Worm (Caenorhabditis elegans) whole organism, late embryonic: ENCODE results near the gene srw-71.

Experiments
- ceh-2 ChIP-seq: sonication (generic microtip); optimal IDR thresholded peaks from 2 replicates; lab custom pipeline; 2016; ENCODE audit warnings: missing genotype, missing genetic modification characterization, missing compliant biosample characterization
- ceh-31 ChIP-seq: sonication (generic microtip); optimal IDR thresholded peaks from 2 replicates; lab custom pipeline; 2016; ENCODE audit warnings: missing genetic modification characterization, missing compliant biosample characterization
- fkh-10 ChIP-seq: fragments of 150-350 bp; optimal IDR thresholded peaks from 2 replicates; lab custom pipeline; 2014; ENCODE audit warnings: missing biosample characterization, missing genetic modification reagents, missing genetic modification characterization
- hlh-15 ChIP-seq: sonication (generic microtip); optimal IDR thresholded peaks from 2 replicates; lab custom pipeline; 2016; ENCODE audit warnings: missing genetic modification characterization, missing compliant biosample characterization
- nhr-11 ChIP-seq: fragments of 150-350 bp; optimal IDR thresholded peaks from 2 replicates; lab custom pipeline; 2014; ENCODE audit warnings: missing biosample characterization, missing genetic modification characterization
- nhr-232 ChIP-seq: sonication (generic microtip); optimal IDR thresholded peaks from 2 replicates; lab custom pipeline; 2016; ENCODE audit warnings: missing genetic modification characterization, missing compliant biosample characterization
- pha-4 ChIP-seq: fragments of 150-350 bp; optimal IDR thresholded peaks from 2 replicates; lab custom pipeline; 2018; ENCODE audit warnings: missing biosample characterization, missing genetic modification reagents, missing genetic modification characterization
- pqm-1 ChIP-seq: sonication (generic microtip); optimal IDR thresholded peaks from 2 replicates; lab custom pipeline; 2016; ENCODE audit warnings: missing genetic modification characterization, missing compliant biosample characterization
- ttx-3 ChIP-seq: sonication (generic microtip); optimal IDR thresholded peaks from 2 replicates; lab custom pipeline; 2016; ENCODE audit warnings: missing genetic modification reagents, missing genetic modification characterization, missing compliant biosample characterization
- unc-86 ChIP-seq: sonication (generic microtip); optimal IDR thresholded peaks from 2 replicates; lab custom pipeline; 2016; ENCODE audit warnings: missing genetic modification characterization, missing compliant biosample characterization

ce11 chrV:7439807-7440206 is 8.9 kb upstream of the srw-71 start, which contains the start of gene try-13:
- TF ChIP-seq ttx-3 (no peak), ceh-31 (tag; lab: Kevin White, UChicago) (no peak), ceh-2 (no peak), nhr-11 (no peak), pha-4 (no peak), pqm-1 (tag; lab: Kevin White, UChicago) (no peak), hlh-15 (tag; lab: Kevin White, UChicago) (no peak), fkh-10 (GFP tag; lab: Kevin White, UChicago) (no peak), unc-86 (tag; lab: Kevin White, UChicago) (no peak), nhr-232 (no peak)
